Worm (Caenorhabditis elegans) whole organism, late embryonic: ENCODE data around the gene F14D2.7.

Experiments used
- C08G9.2 ChIP-seq: sonication (generic microtip); optimal IDR thresholded peaks from 2 replicates; lab custom pipeline; 2016; ENCODE audit warnings: mild to moderate bottlenecking, missing genetic modification characterization, moderate library complexity, missing compliant biosample characterization
- F13H6.1 ChIP-seq: sonication (generic microtip); optimal IDR thresholded peaks from 2 replicates; lab custom pipeline; 2016; ENCODE audit warnings: missing genetic modification characterization, missing compliant biosample characterization
- K02D7.2 ChIP-seq: sonication (generic microtip); optimal IDR thresholded peaks from 2 replicates; lab custom pipeline; 2017; ENCODE audit warnings: mild to moderate bottlenecking, missing genetic modification characterization, missing compliant biosample characterization
- ama-1 ChIP-seq: fragments of 150-350 bp; optimal IDR thresholded peaks from 2 replicates; lab custom pipeline; 2014
- ceh-14 ChIP-seq: sonication (generic microtip); optimal IDR thresholded peaks from 2 replicates; lab custom pipeline; 2016; ENCODE audit warnings: missing genotype, missing genetic modification characterization, missing compliant biosample characterization
- ceh-18 ChIP-seq: sonication (generic microtip); optimal IDR thresholded peaks from 2 replicates; lab custom pipeline; 2016; ENCODE audit warnings: missing genetic modification characterization, missing compliant biosample characterization
- ceh-30 ChIP-seq: fragments of 150-350 bp; optimal IDR thresholded peaks from 2 replicates; lab custom pipeline; 2014; ENCODE audit warnings: missing biosample characterization, missing genetic modification characterization
- ceh-31 ChIP-seq: sonication (generic microtip); optimal IDR thresholded peaks from 2 replicates; lab custom pipeline; 2016; ENCODE audit warnings: missing genetic modification characterization, missing compliant biosample characterization
- ceh-34 ChIP-seq: sonication (generic microtip); optimal IDR thresholded peaks from 2 replicates; lab custom pipeline; 2016; ENCODE audit warnings: mild to moderate bottlenecking, missing genetic modification characterization, missing compliant biosample characterization
- ceh-6 ChIP-seq: fragments of 200-800 bp; sonication (Bioruptor generic); optimal IDR thresholded peaks from 2 replicates; lab custom pipeline; 2018; ENCODE audit warnings: mild to moderate bottlenecking, missing genetic modification characterization, missing compliant biosample characterization
- dmd-4 ChIP-seq: sonication (generic microtip); optimal IDR thresholded peaks from 2 replicates; lab custom pipeline; 2016; ENCODE audit warnings: borderline replicate concordance, missing genetic modification characterization, missing compliant biosample characterization
- elt-4 ChIP-seq: sonication (generic microtip); optimal IDR thresholded peaks from 2 replicates; lab custom pipeline; 2016; ENCODE audit warnings: missing genetic modification characterization, missing compliant biosample characterization
- ets-4 ChIP-seq: sonication (generic microtip); optimal IDR thresholded peaks from 2 replicates; lab custom pipeline; 2016; ENCODE audit warnings: missing genetic modification characterization, missing compliant biosample characterization
- eyg-1 ChIP-seq: sonication (generic microtip); optimal IDR thresholded peaks from 2 replicates; lab custom pipeline; 2016; ENCODE audit warnings: missing genotype, missing genetic modification characterization, missing compliant biosample characterization
- fax-1 ChIP-seq: sonication (generic microtip); optimal IDR thresholded peaks from 2 replicates; lab custom pipeline; 2016; ENCODE audit warnings: missing genotype, missing genetic modification characterization, missing compliant biosample characterization
- fkh-10 ChIP-seq: fragments of 150-350 bp; optimal IDR thresholded peaks from 2 replicates; lab custom pipeline; 2014; ENCODE audit warnings: missing biosample characterization, missing genetic modification reagents, missing genetic modification characterization
- hlh-6 ChIP-seq: sonication (generic microtip); optimal IDR thresholded peaks from 2 replicates; lab custom pipeline; 2016; ENCODE audit warnings: missing genotype, missing genetic modification characterization, missing compliant biosample characterization
- hlh-8 ChIP-seq: sonication (generic microtip); optimal IDR thresholded peaks from 2 replicates; lab custom pipeline; 2016; ENCODE audit warnings: missing genotype, missing genetic modification characterization, missing compliant biosample characterization
- madf-2 ChIP-seq: sonication (generic microtip); optimal IDR thresholded peaks from 2 replicates; lab custom pipeline; 2017; ENCODE audit warnings: missing genetic modification characterization, missing compliant biosample characterization
- mec-3 ChIP-seq: sonication (generic microtip); optimal IDR thresholded peaks from 2 replicates; lab custom pipeline; 2016; ENCODE audit warnings: borderline replicate concordance, missing genetic modification characterization, missing compliant biosample characterization
- nhr-232 ChIP-seq: sonication (generic microtip); optimal IDR thresholded peaks from 2 replicates; lab custom pipeline; 2016; ENCODE audit warnings: missing genetic modification characterization, missing compliant biosample characterization
- npax-4 ChIP-seq: sonication (generic microtip); optimal IDR thresholded peaks from 2 replicates; lab custom pipeline; 2016; ENCODE audit warnings: missing genetic modification characterization, missing compliant biosample characterization
- odd-2 ChIP-seq: sonication (generic microtip); optimal IDR thresholded peaks from 2 replicates; lab custom pipeline; 2017; ENCODE audit warnings: antibody characterized with exemption, mild to moderate bottlenecking, missing genetic modification characterization, missing compliant biosample characterization
- pag-3 ChIP-seq: sonication (generic microtip); optimal IDR thresholded peaks from 2 replicates; lab custom pipeline; 2016; ENCODE audit warnings: missing compliant biosample characterization, missing genetic modification characterization, borderline replicate concordance
- pat-9 ChIP-seq: fragments of 200-800 bp; sonication (Bioruptor generic); optimal IDR thresholded peaks from 2 replicates; lab custom pipeline; 2018; ENCODE audit warnings: mild to moderate bottlenecking, missing genetic modification characterization, moderate library complexity, missing compliant biosample characterization
- pha-2 ChIP-seq: sonication (generic microtip); optimal IDR thresholded peaks from 2 replicates; lab custom pipeline; 2017; ENCODE audit warnings: mild to moderate bottlenecking, missing genetic modification characterization, missing compliant biosample characterization
- pqm-1 ChIP-seq: sonication (generic microtip); optimal IDR thresholded peaks from 2 replicates; lab custom pipeline; 2016; ENCODE audit warnings: missing genetic modification characterization, missing compliant biosample characterization
- pros-1 ChIP-seq: fragments of 150-350 bp; optimal IDR thresholded peaks from 2 replicates; lab custom pipeline; 2014; ENCODE audit warnings: missing biosample characterization, missing genetic modification reagents, missing genetic modification characterization
- rnt-1 ChIP-seq: sonication (generic microtip); optimal IDR thresholded peaks from 2 replicates; lab custom pipeline; 2016; ENCODE audit warnings: missing genetic modification characterization, missing compliant biosample characterization
- sdc-2 ChIP-seq: sonication (generic microtip); optimal IDR thresholded peaks from 2 replicates; lab custom pipeline; 2016; ENCODE audit warnings: missing genotype, missing genetic modification characterization, missing compliant biosample characterization
- sox-2 ChIP-seq: fragments of 200-800 bp; sonication (Bioruptor generic); IDR thresholded peaks from 2 replicates; pipeline ENCODE4 v1.3.6; 2022; ENCODE audit warnings: missing genetic modification reagents, missing genetic modification characterization, missing compliant biosample characterization
- tbx-2 ChIP-seq: sonication (generic microtip); optimal IDR thresholded peaks from 2 replicates; lab custom pipeline; 2016; ENCODE audit warnings: missing genetic modification characterization, missing compliant biosample characterization
- unc-3 ChIP-seq, 2 experiments: fragments of 200-800 bp in 1 of 2; sonication (Bioruptor generic) in 1 of 2; sonication (generic microtip) in 1 of 2; conservative IDR thresholded peaks in 1 of 2; optimal IDR thresholded peaks in 1 of 2; 2 replicates each; pipeline versions ENCODE4 v1.3.6 to Lab custom; 2016 to 2022; ENCODE audit warnings: missing compliant biosample characterization in 2 of 2, missing genetic modification characterization in 2 of 2, missing genetic modification reagents in 1 of 2
- ztf-16 ChIP-seq: sonication (generic microtip); optimal IDR thresholded peaks from 2 replicates; lab custom pipeline; 2017; ENCODE audit warnings: missing genetic modification characterization, missing compliant biosample characterization

Gene F14D2.7

ce11 chrII:3346328-3346780, 7.9 kb upstream of the F14D2.7 start, which contains the start of gene bath-30:
Gene bath-30, minus strand, starts transcription at chrII:3346378.
- no peak for TF ChIP-seq ceh-14 (tag; lab: Kevin White, UChicago)
- no peak for TF ChIP-seq hlh-6
- TF ChIP-seq ceh-6 (GFP tag; lab: Kevin White, UChicago) = no peak
- no peak for TF ChIP-seq sdc-2
- no peak for TF ChIP-seq ets-4 (tag; lab: Kevin White, UChicago)
- TF ChIP-seq fax-1 (tag; lab: Kevin White, UChicago) = no peak
- TF ChIP-seq pat-9 = no peak
- TF ChIP-seq madf-2 (tag; lab: Kevin White, UChicago) = no peak
- no peak for TF ChIP-seq eyg-1 (tag; lab: Kevin White, UChicago)
- TF ChIP-seq sox-2 = no peak
- no peak for TF ChIP-seq pag-3 (tag; lab: Kevin White, UChicago)
- TF ChIP-seq ceh-34 = no peak
- TF ChIP-seq tbx-2 (tag; lab: Kevin White, UChicago) = no peak
- TF ChIP-seq mec-3 (tag; lab: Kevin White, UChicago) = no peak
- no peak for TF ChIP-seq ceh-30 (tag; lab: Kevin White, UChicago)
- TF ChIP-seq F13H6.1 (tag; lab: Kevin White, UChicago) = no peak
- no peak for TF ChIP-seq rnt-1 (tag; lab: Kevin White, UChicago)
- TF ChIP-seq pros-1 (tag; lab: Kevin White, UChicago) = no peak

DNA sequence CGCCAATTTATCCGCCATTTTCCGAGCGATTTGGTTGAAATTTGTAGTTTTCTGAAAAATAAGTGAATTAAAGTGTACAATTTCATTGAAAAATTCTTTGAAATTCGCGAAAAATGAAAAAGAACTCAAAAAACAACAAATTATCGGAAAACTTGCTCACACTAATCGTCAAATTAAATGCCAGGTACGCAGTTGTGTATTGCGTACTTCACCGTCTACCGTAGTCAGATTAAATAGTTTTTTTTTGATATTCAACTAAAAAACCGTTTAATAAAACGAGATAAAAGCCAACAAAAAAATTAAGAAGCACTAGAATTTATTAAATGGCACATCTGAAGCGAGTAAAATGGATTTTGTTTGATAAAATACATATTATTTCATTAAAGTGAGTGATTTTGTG, 6.5 kb upstream of the F14D2.7 start, which contains the start of gene bath-28:
Gene bath-28, minus strand, starts transcription at position 51 of the 400 bp plus-strand sequence.
- no peak for TF ChIP-seq pha-2
- no peak for TF ChIP-seq ceh-6 (GFP tag; lab: Kevin White, UChicago)
- TF ChIP-seq hlh-8 (tag; lab: Kevin White, UChicago) = no peak
- no peak for TF ChIP-seq odd-2 (tag; lab: Kevin White, UChicago)
- TF ChIP-seq fkh-10 = no peak
- TF ChIP-seq ets-4 (tag; lab: Kevin White, UChicago) = no peak
- TF ChIP-seq K02D7.2 (tag; lab: Kevin White, UChicago) = no peak
- no peak for TF ChIP-seq mec-3 (tag; lab: Kevin White, UChicago)
- no peak for TF ChIP-seq dmd-4 (tag; lab: Kevin White, UChicago)
- no peak for TF ChIP-seq npax-4 (tag; lab: Kevin White, UChicago)
- TF ChIP-seq elt-4 (tag; lab: Kevin White, UChicago) = no peak
- TF ChIP-seq eyg-1 (tag; lab: Kevin White, UChicago) = no peak
- no peak for TF ChIP-seq ceh-18
- no peak for TF ChIP-seq pros-1 (tag; lab: Kevin White, UChicago)

DNA sequence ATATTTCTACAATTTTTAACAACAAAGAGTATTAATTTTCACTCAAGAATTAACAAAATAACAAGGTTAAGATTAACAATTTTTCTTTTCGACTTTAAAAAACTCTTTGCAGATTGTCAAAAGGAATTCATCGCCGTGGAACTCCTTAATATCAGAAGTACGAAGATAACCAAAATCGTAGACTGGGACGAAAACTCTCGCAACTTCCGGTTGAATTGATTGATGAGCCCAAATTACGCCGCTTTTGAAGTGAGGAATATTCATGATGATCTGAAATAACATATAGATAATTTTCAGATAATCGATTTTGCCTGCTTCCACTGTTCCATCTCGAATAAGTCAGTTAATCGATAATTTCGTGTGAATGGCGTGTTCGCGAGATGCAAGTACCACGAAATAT, 5.3 kb upstream of the F14D2.7 start, which contains the start of gene F14D2.15:
Gene F14D2.15, minus strand, starts transcription at position 101 of the 400 bp plus-strand sequence.
- no peak for TF ChIP-seq hlh-6
- no peak for TF ChIP-seq F13H6.1 (tag; lab: Kevin White, UChicago)
- no peak for TF ChIP-seq C08G9.2 (tag; lab: Kevin White, UChicago)

- TF ChIP-seq nhr-232 (tag; lab: Kevin White, UChicago) (no peak), ama-1 (lab: Kevin White, UChicago) (no peak), pqm-1 (no peak), hlh-6 (no peak), ceh-31 (tag; lab: Kevin White, UChicago) (no peak), ceh-18 (no peak), F13H6.1 (tag; lab: Kevin White, UChicago) (no peak), rnt-1 (tag; lab: Kevin White, UChicago) (no peak), ztf-16 (tag; lab: Kevin White, UChicago) (no peak), unc-3 (GFP tag; conservative IDR thresholded peaks at IDR 0.05; lab: Robert Waterston, UW) (no peak), unc-3 (tag; optimal IDR thresholded peaks at IDR 0.05; lab: Kevin White, UChicago) (no peak), pag-3 (tag; lab: Kevin White, UChicago) (no peak)
These were observed 3.5 kb upstream of the F14D2.7 start, which contains the start of gene F14D2.11 for ce11 chrII:3341989-3342388. Gene F14D2.11, minus strand, starts transcription at chrII:3342089.
